Fruit fly (Drosophila melanogaster) whole organism, adult: ENCODE measurements around the gene Rbp4.

Experiments
- CG12768 ChIP-seq: fragments of 200-800 bp; sonication (Bioruptor generic); optimal IDR thresholded peaks from 2 replicates; lab custom pipeline; 2017; ENCODE audit warnings: missing biosample characterization, missing genetic modification characterization, mild to moderate bottlenecking, moderate library complexity, missing genetic modification reagents
- CG14711 ChIP-seq: fragments of 200-800 bp; sonication (Bioruptor generic); optimal IDR thresholded peaks from 2 replicates; lab custom pipeline; 2018; ENCODE audit warnings: missing biosample characterization, mild to moderate bottlenecking, missing genetic modification characterization, moderate library complexity
- CG1620 ChIP-seq: fragments of 200-800 bp; sonication (Bioruptor generic); optimal IDR thresholded peaks from 2 replicates; lab custom pipeline; 2016; ENCODE audit warnings: missing biosample characterization, missing genetic modification characterization
- CG5204 ChIP-seq: fragments of 200-800 bp; sonication (Bioruptor generic); optimal IDR thresholded peaks from 2 replicates; lab custom pipeline; 2016; ENCODE audit warnings: missing biosample characterization, missing genetic modification characterization
- CG7045 ChIP-seq: fragments of 200-800 bp; sonication (Bioruptor generic); optimal IDR thresholded peaks from 2 replicates; lab custom pipeline; 2017; ENCODE audit warnings: missing biosample characterization, mild to moderate bottlenecking, missing genetic modification characterization
- CG7101 ChIP-seq: fragments of 200-800 bp; sonication (Bioruptor generic); optimal IDR thresholded peaks from 2 replicates; lab custom pipeline; 2018; ENCODE audit warnings: missing biosample characterization, mild to moderate bottlenecking, missing genetic modification characterization, moderate library complexity
- Crg-1 ChIP-seq: fragments of 200-800 bp; sonication (Bioruptor generic); optimal IDR thresholded peaks from 2 replicates; lab custom pipeline; 2016; ENCODE audit warnings: missing biosample characterization, missing genetic modification characterization
- cic ChIP-seq: fragments of 200-800 bp; sonication (Bioruptor generic); optimal IDR thresholded peaks from 2 replicates; lab custom pipeline; 2017; ENCODE audit warnings: missing biosample characterization, mild to moderate bottlenecking, missing genetic modification characterization, moderate library complexity
- ovo ChIP-seq: fragments of 200-800 bp; sonication (Bioruptor generic); optimal IDR thresholded peaks from 2 replicates; lab custom pipeline; 2016; ENCODE audit warnings: missing biosample characterization, missing genetic modification characterization
- pad ChIP-seq: fragments of 200-800 bp; sonication (Bioruptor generic); optimal IDR thresholded peaks from 3 replicates; lab custom pipeline; 2017; ENCODE audit warnings: missing biosample characterization, missing genetic modification characterization, mild to moderate bottlenecking, moderate library complexity, missing genetic modification reagents
- tj ChIP-seq: fragments of 200-800 bp; sonication (Bioruptor generic); optimal IDR thresholded peaks from 3 replicates; lab custom pipeline; 2017; ENCODE audit warnings: missing biosample characterization, mild to moderate bottlenecking, missing genetic modification characterization, moderate library complexity
- toe ChIP-seq: fragments of 200-800 bp; sonication (Bioruptor generic); optimal IDR thresholded peaks from 2 replicates; lab custom pipeline; 2016; ENCODE audit warnings: missing biosample characterization, missing genetic modification characterization

- TF ChIP-seq toe (GFP tag; lab: Kevin White, UChicago) (no peak), CG7045 (GFP tag; lab: Kevin White, UChicago) (no peak), cic (GFP tag; lab: Kevin White, UChicago) (peak; percentile 32), CG5204 (no peak), pad (GFP tag; lab: Kevin White, UChicago) (peak; percentile 4), tj (GFP tag; lab: Kevin White, UChicago) (peak; percentile 94), CG1620 (GFP tag; lab: Kevin White, UChicago) (no peak), CG12768 (GFP tag; lab: Kevin White, UChicago) (peak; percentile 28), ovo (GFP tag; lab: Kevin White, UChicago) (no peak), CG7101 (tag; lab: Kevin White, UChicago) (no peak), Crg-1 (GFP tag; lab: Kevin White, UChicago) (no peak), CG14711 (tag; lab: Kevin White, UChicago) (no peak)
These were observed 9.2 kb downstream of the Rbp4 start, which contains the start of gene rin for dm6 chr3R:13646729-13647633.
